Worm (Caenorhabditis elegans): Measurements from ENCODE around the gene ZK632.12.

ZK632.12 gene

ce11 chrIII:9876951-9877350 lies 46.3 kb downstream of the ZK632.12 start, which contains the start of gene ZK757.10:
Gene ZK757.10 (plus strand): TSS chrIII:9877251.
- TF ChIP-seq rnt-1 (tag; optimal IDR thresholded peaks at IDR 0.05) (no peak), lin-39 (tag; optimal IDR thresholded peaks at IDR 0.05) (no peak), nhr-84 (tag; optimal IDR thresholded peaks at IDR 0.05) (no peak), fkh-10 (GFP tag; optimal IDR thresholded peaks at IDR 0.05) (no peak), ama-1 (optimal IDR thresholded peaks at IDR 0.05) (no peak), fos-1 (tag; optimal IDR thresholded peaks at IDR 0.05) (no peak), dpl-1 (GFP tag; optimal IDR thresholded peaks at IDR 0.05) (no peak), C34B4.2 (tag; optimal IDR thresholded peaks at IDR 0.05) (no peak), sup-37 (GFP tag; optimal IDR thresholded peaks at IDR 0.05) (no peak), vab-15 (tag; optimal IDR thresholded peaks at IDR 0.05) (no peak), swsn-7 (tag; optimal IDR thresholded peaks at IDR 0.05) (no peak), elt-2 (tag; optimal IDR thresholded peaks at IDR 0.05) (no peak), nhr-20 (tag; optimal IDR thresholded peaks at IDR 0.05) (no peak), nhr-85 (tag) (no peak), zip-4 (GFP tag; optimal IDR thresholded peaks at IDR 0.05) (no peak), lin-14 (GFP tag; optimal IDR thresholded peaks at IDR 0.05) (no peak), elt-3 (tag; optimal IDR thresholded peaks at IDR 0.05) (no peak), alr-1 (tag; optimal IDR thresholded peaks at IDR 0.05; ENCODE audit: borderline replicate concordance) (no peak), lin-13 (GFP tag; optimal IDR thresholded peaks at IDR 0.05) (no peak)

ce11 chrIII:9878828-9879227 lies 48.2 kb downstream of the ZK632.12 start, which contains the start of gene ZK757.2:
Gene ZK757.2 (minus strand): TSS chrIII:9878928.
- TF ChIP-seq nhr-90 (tag; optimal IDR thresholded peaks at IDR 0.05; ENCODE audit: poor library complexity) (no peak), blmp-1 (tag; optimal IDR thresholded peaks at IDR 0.05) (no peak), lin-35 (GFP tag; optimal IDR thresholded peaks at IDR 0.05) (no peak), irx-1 (tag; optimal IDR thresholded peaks at IDR 0.05) (no peak), ztf-11 (tag; optimal IDR thresholded peaks at IDR 0.05) (no peak), unc-30 (tag; optimal IDR thresholded peaks at IDR 0.05) (no peak), lsy-2 (tag; optimal IDR thresholded peaks at IDR 0.05) (no peak), ztf-4 (tag; optimal IDR thresholded peaks at IDR 0.05) (no peak)

Data from whole organism, L1 larva.